Worm (Caenorhabditis elegans) whole organism, L4 larva: ENCODE results near the gene W02A2.12.

Experiments used
- F37D6.2 ChIP-seq: sonication (generic microtip); optimal IDR thresholded peaks from 2 replicates; lab custom pipeline; 2016; ENCODE audit warnings: mild to moderate bottlenecking, missing genetic modification characterization, missing compliant biosample characterization
- F44E2.7 ChIP-seq: fragments of 200-800 bp; sonication (Bioruptor generic); IDR thresholded peaks from 2 replicates; pipeline ENCODE4 v2.1.2; 2022; ENCODE audit warnings: missing genetic modification characterization, missing compliant biosample characterization
- T26A8.4 ChIP-seq: fragments of 200-800 bp; sonication (Bioruptor generic); IDR thresholded peaks from 2 replicates; pipeline ENCODE4 v1.3.6; 2022; ENCODE audit warnings: missing genetic modification characterization, missing compliant biosample characterization
- Y48G9A.11 ChIP-seq: fragments of 200-800 bp; sonication (Bioruptor generic); IDR thresholded peaks from 2 replicates; pipeline ENCODE4 v1.3.6; 2022; ENCODE audit warnings: missing genetic modification reagents, missing genetic modification characterization, missing compliant biosample characterization
- aha-1 ChIP-seq: fragments of 150-350 bp; peaks from one replicate; lab custom pipeline; 2014; ENCODE audit warnings: missing biosample characterization, missing genetic modification characterization
- ama-1 ChIP-seq: fragments of 150-350 bp; optimal IDR thresholded peaks from 2 replicates; lab custom pipeline; 2014; ENCODE audit warnings: inconsistent platforms, mixed read lengths
- ceh-28 ChIP-seq: fragments of 150-350 bp; optimal IDR thresholded peaks from 2 replicates; lab custom pipeline; 2014; ENCODE audit warnings: missing biosample characterization, missing genetic modification reagents, missing genetic modification characterization
- ceh-82 ChIP-seq: sonication (generic microtip); optimal IDR thresholded peaks from 2 replicates; lab custom pipeline; 2017; ENCODE audit warnings: missing biosample characterization, missing genetic modification characterization
- ces-1 ChIP-seq: fragments of 150-350 bp; sonication (generic microtip); optimal IDR thresholded peaks from 4 replicates; lab custom pipeline; 2014; ENCODE audit warnings: missing biosample characterization, missing genetic modification reagents, missing genetic modification characterization
- cey-2 ChIP-seq: sonication (generic microtip); optimal IDR thresholded peaks from 3 replicates; lab custom pipeline; 2017; ENCODE audit warnings: missing genetic modification characterization, mild to moderate bottlenecking, missing compliant biosample characterization, antibody characterized with exemption, borderline replicate concordance; ENCODE audit not compliant: insufficient read depth
- ctbp-1 ChIP-seq: fragments of 200-800 bp; sonication (Bioruptor generic); IDR thresholded peaks from 2 replicates; pipeline ENCODE4 v1.3.6; 2022; ENCODE audit warnings: missing genetic modification reagents, missing genetic modification characterization, missing compliant biosample characterization
- daf-12 ChIP-seq: fragments of 150-350 bp; optimal IDR thresholded peaks from 2 replicates; lab custom pipeline; 2014; ENCODE audit warnings: missing biosample characterization, missing genetic modification reagents, missing genetic modification characterization
- dmd-9 ChIP-seq: fragments of 200-800 bp; sonication (Bioruptor generic); IDR thresholded peaks from 2 replicates; pipeline ENCODE4 v1.3.6; 2022; ENCODE audit warnings: missing genetic modification reagents, missing genetic modification characterization, missing compliant biosample characterization
- duxl-1 ChIP-seq: sonication (generic microtip); optimal IDR thresholded peaks from 2 replicates; lab custom pipeline; 2016; ENCODE audit warnings: mild to moderate bottlenecking, missing genetic modification characterization, moderate library complexity, missing compliant biosample characterization; ENCODE audit not compliant: poor library complexity
- dve-1 ChIP-seq: sonication (generic microtip); optimal IDR thresholded peaks from 2 replicates; lab custom pipeline; 2017; ENCODE audit warnings: antibody characterized with exemption, mild to moderate bottlenecking, missing genetic modification characterization, missing compliant biosample characterization; ENCODE audit not compliant: insufficient read depth
- egl-27 ChIP-seq: sonication (generic microtip); optimal IDR thresholded peaks from 3 replicates; lab custom pipeline; 2017; ENCODE audit warnings: missing biosample characterization, missing genetic modification reagents, missing genetic modification characterization
- egl-43 ChIP-seq: fragments of 200-800 bp; sonication (Bioruptor generic); IDR thresholded peaks from 2 replicates; pipeline ENCODE4 v1.3.6; 2022; ENCODE audit warnings: missing genetic modification reagents, missing genetic modification characterization, missing compliant biosample characterization
- fos-1 ChIP-seq: fragments of 150-350 bp; optimal IDR thresholded peaks from 2 replicates; lab custom pipeline; 2014; ENCODE audit warnings: missing biosample characterization, missing genetic modification characterization
- gei-8 ChIP-seq: fragments of 200-800 bp; sonication (Bioruptor generic); optimal IDR thresholded peaks from 2 replicates; lab custom pipeline; 2018; ENCODE audit warnings: mild to moderate bottlenecking, missing genetic modification characterization, missing compliant biosample characterization
- hif-1 ChIP-seq, 2 experiments: sonication (generic microtip); optimal IDR thresholded peaks; 2 replicates each; lab custom pipeline; 2016 to 2017; ENCODE audit warnings: missing compliant biosample characterization in 2 of 2, missing genetic modification characterization in 2 of 2, missing genetic modification reagents in 2 of 2, missing genotype in 2 of 2, mild to moderate bottlenecking in 1 of 2
- hlh-11 ChIP-seq: fragments of 200-800 bp; sonication (Bioruptor generic); optimal IDR thresholded peaks from 2 replicates; lab custom pipeline; 2018; ENCODE audit warnings: mild to moderate bottlenecking, missing genetic modification characterization, missing compliant biosample characterization
- hmg-1.1 ChIP-seq: fragments of 200-800 bp; sonication (Bioruptor generic); IDR thresholded peaks from 2 replicates; pipeline ENCODE4 v1.3.6; 2022; ENCODE audit warnings: missing genetic modification reagents, missing genetic modification characterization, missing compliant biosample characterization
- lim-7 ChIP-seq: fragments of 200-800 bp; sonication (Bioruptor generic); IDR thresholded peaks from 2 replicates; pipeline ENCODE4 v1.3.6; 2022; ENCODE audit warnings: missing genetic modification characterization, missing compliant biosample characterization
- lsy-2 ChIP-seq, 2 experiments: fragments of 150-350 bp in 1 of 2; sonication (generic microtip) in 1 of 2; optimal IDR thresholded peaks; 2 replicates each; lab custom pipeline; 2014 to 2017; ENCODE audit warnings: missing biosample characterization in 2 of 2, missing genetic modification characterization in 2 of 2
- mxl-2 ChIP-seq: fragments of 200-800 bp; sonication (Bioruptor generic); conservative IDR thresholded peaks from 2 replicates; pipeline ENCODE4 v1.3.6; 2022; ENCODE audit warnings: missing genetic modification reagents, missing genetic modification characterization, missing compliant biosample characterization
- nhr-10 ChIP-seq: fragments of 150-350 bp; optimal IDR thresholded peaks from 2 replicates; lab custom pipeline; 2014; ENCODE audit warnings: missing biosample characterization, missing genetic modification characterization
- nhr-111 ChIP-seq: fragments of 200-800 bp; sonication (Bioruptor generic); optimal IDR thresholded peaks from 2 replicates; lab custom pipeline; 2018; ENCODE audit warnings: mild to moderate bottlenecking, missing genetic modification characterization, missing compliant biosample characterization
- nhr-237 ChIP-seq: sonication (generic microtip); optimal IDR thresholded peaks from 2 replicates; lab custom pipeline; 2017; ENCODE audit warnings: missing biosample characterization, missing genetic modification characterization
- nhr-41 ChIP-seq: fragments of 200-800 bp; sonication (Bioruptor generic); IDR thresholded peaks from 2 replicates; pipeline ENCODE4 v1.3.6; 2022; ENCODE audit warnings: missing genetic modification reagents, missing genetic modification characterization, missing compliant biosample characterization
- nhr-42 ChIP-seq: fragments of 200-800 bp; sonication (Bioruptor generic); IDR thresholded peaks from 2 replicates; pipeline ENCODE4 v1.3.6; 2022; ENCODE audit warnings: missing genetic modification characterization, missing compliant biosample characterization
- nhr-76 ChIP-seq: fragments of 150-350 bp; optimal IDR thresholded peaks from 2 replicates; lab custom pipeline; 2014; ENCODE audit warnings: missing biosample characterization, missing genetic modification characterization
- nhr-77 ChIP-seq: fragments of 150-350 bp; optimal IDR thresholded peaks from 2 replicates; lab custom pipeline; 2014; ENCODE audit warnings: missing biosample characterization, missing genetic modification characterization
- rbr-2 ChIP-seq: sonication (generic microtip); optimal IDR thresholded peaks from 2 replicates; lab custom pipeline; 2016; ENCODE audit warnings: missing genotype, missing genetic modification characterization, missing compliant biosample characterization
- sdz-12 ChIP-seq: fragments of 200-800 bp; sonication (Bioruptor generic); optimal IDR thresholded peaks from 2 replicates; lab custom pipeline; 2018; ENCODE audit warnings: mild to moderate bottlenecking, missing genetic modification characterization, missing compliant biosample characterization
- set-16 ChIP-seq: fragments of 200-800 bp; sonication (Bioruptor generic); IDR thresholded peaks from 2 replicates; pipeline ENCODE4 v1.3.6; 2022; ENCODE audit warnings: missing genetic modification reagents, missing genetic modification characterization, missing compliant biosample characterization
- skn-1 ChIP-seq: fragments of 150-350 bp; optimal IDR thresholded peaks from 2 replicates; lab custom pipeline; 2014; ENCODE audit warnings: missing biosample characterization, missing genetic modification characterization
- snpc-4 ChIP-seq: fragments of 150-350 bp; optimal IDR thresholded peaks from 2 replicates; lab custom pipeline; 2014; ENCODE audit warnings: missing biosample characterization, missing genetic modification characterization
- unc-62 ChIP-seq, 3 experiments: fragments of 150-350 bp in 1 of 3; sonication (generic microtip); optimal IDR thresholded peaks in 2 of 3; peaks in 1 of 3; 1 replicate in 1 of 3; 2 replicates in 2 of 3; lab custom pipeline; 2014 to 2017; ENCODE audit warnings: missing biosample characterization in 3 of 3, missing genetic modification characterization in 3 of 3, missing genetic modification reagents in 3 of 3, missing genotype in 1 of 3
- zfp-3 ChIP-seq: fragments of 200-800 bp; sonication (Bioruptor generic); conservative IDR thresholded peaks from 2 replicates; pipeline ENCODE4 v1.3.6; 2022; ENCODE audit warnings: missing genetic modification reagents, missing genetic modification characterization, missing compliant biosample characterization
- ztf-11 ChIP-seq: fragments of 150-350 bp; optimal IDR thresholded peaks from 2 replicates; lab custom pipeline; 2014; ENCODE audit warnings: missing biosample characterization, missing genetic modification characterization
- ztf-7 ChIP-seq: fragments of 150-350 bp; optimal IDR thresholded peaks from 2 replicates; lab custom pipeline; 2014; ENCODE audit warnings: missing biosample characterization, missing genetic modification characterization

Gene W02A2.12

ce11 chrIV:13393246-13393716, 44.6 kb upstream of the W02A2.12 start (continued):
- TF ChIP-seq hlh-11 (tag; lab: Kevin White, UChicago): peak; percentile 91
- no peak for TF ChIP-seq nhr-76 (tag; lab: Kevin White, UChicago)
- TF ChIP-seq ctbp-1 (GFP tag; lab: Robert Waterston, UW): no peak
- no peak for TF ChIP-seq egl-27
- no peak for TF ChIP-seq rbr-2 (tag; lab: Kevin White, UChicago)
- TF ChIP-seq aha-1 (tag; lab: Kevin White, UChicago): peak; percentile 97
- TF ChIP-seq nhr-41: no peak
- no peak for TF ChIP-seq dmd-9
- TF ChIP-seq ces-1: no peak
- TF ChIP-seq lsy-2 (tag; optimal IDR thresholded peaks at IDR 0.05; lab: Kevin White, UChicago): no peak
- TF ChIP-seq nhr-237 (tag; lab: Kevin White, UChicago): no peak
- TF ChIP-seq ceh-28 (tag; lab: Kevin White, UChicago): no peak
- no peak for TF ChIP-seq ama-1 (lab: Kevin White, UChicago)
- peak; percentile 21 for TF ChIP-seq nhr-77 (tag; lab: Kevin White, UChicago)
- TF ChIP-seq ztf-11 (tag; lab: Kevin White, UChicago): no peak
- no peak for TF ChIP-seq nhr-111 (GFP tag; lab: Kevin White, UChicago)
- no peak for TF ChIP-seq duxl-1
- TF ChIP-seq cey-2 (tag; lab: Kevin White, UChicago): peak; percentile 1
- no peak for TF ChIP-seq skn-1 (tag; lab: Kevin White, UChicago)
- no peak for TF ChIP-seq lim-7 (GFP tag; lab: Robert Waterston, UW)
- TF ChIP-seq F44E2.7: no peak
- no peak for TF ChIP-seq mxl-2 (GFP tag; lab: Robert Waterston, UW)

ce11 chrIV:13392230-13392629, 43.6 kb upstream of the W02A2.12 start:
- TF ChIP-seq rbr-2 (tag; lab: Kevin White, UChicago): no peak
- 0 out of 2 replicates have a peak, but pooled peaks have one; percentile 33 for TF ChIP-seq nhr-42 (GFP tag; lab: Robert Waterston, UW)
- no peak for TF ChIP-seq nhr-10
- TF ChIP-seq dve-1: no peak
- 0 out of 2 replicates have a peak, but pooled peaks have one; percentile 35 for TF ChIP-seq lim-7 (GFP tag; lab: Robert Waterston, UW)
- 0 out of 2 replicates have a peak, but pooled peaks have one; percentile 44 for TF ChIP-seq egl-43
- TF ChIP-seq T26A8.4 (GFP tag; lab: Robert Waterston, UW): peak; percentile 46
- peak; percentile 13 for TF ChIP-seq nhr-111 (GFP tag; lab: Kevin White, UChicago)
- peak; percentile 26; the same call in 1 of the 2 replicates for TF ChIP-seq set-16 (GFP tag; lab: Robert Waterston, UW)
- TF ChIP-seq aha-1 (tag; lab: Kevin White, UChicago): peak; percentile 25
- peak; percentile 68 for TF ChIP-seq sdz-12 (GFP tag; lab: Kevin White, UChicago)
- no peak for TF ChIP-seq ctbp-1 (GFP tag; lab: Robert Waterston, UW)
- no peak for TF ChIP-seq hmg-1.1

ce11 chrIV:13390770-13391169, 42.1 kb upstream of the W02A2.12 start:
- TF ChIP-seq F37D6.2: no peak
- peak; percentile 84 for TF ChIP-seq aha-1 (tag; lab: Kevin White, UChicago)
- TF ChIP-seq ctbp-1 (GFP tag; lab: Robert Waterston, UW): 0 out of 2 replicates have a peak, but pooled peaks have one; percentile 12
- TF ChIP-seq ztf-7 (tag; lab: Kevin White, UChicago): no peak
- peak in 1 of 2 experiments; percentile 91 for TF ChIP-seq unc-62 (GFP tag; optimal IDR thresholded peaks at IDR 0.05 in 1 of 2; lab: Kevin White, UChicago)
- TF ChIP-seq unc-62 (tag; optimal IDR thresholded peaks at IDR 0.05; lab: Kevin White, UChicago): no peak
- no peak for TF ChIP-seq zfp-3 (GFP tag; lab: Robert Waterston, UW)
- TF ChIP-seq hif-1 (tag; optimal IDR thresholded peaks at IDR 0.05; lab: Kevin White, UChicago): no peak
- TF ChIP-seq gei-8 (GFP tag; lab: Kevin White, UChicago): peak; percentile 35
- no peak for TF ChIP-seq F44E2.7
- TF ChIP-seq snpc-4 (tag; lab: Kevin White, UChicago): no peak
- TF ChIP-seq Y48G9A.11 (GFP tag; lab: Robert Waterston, UW): no peak
- no peak for TF ChIP-seq ceh-82 (tag; lab: Kevin White, UChicago)
- no peak for TF ChIP-seq cey-2 (tag; lab: Kevin White, UChicago)
- no peak for TF ChIP-seq rbr-2 (tag; lab: Kevin White, UChicago)
- TF ChIP-seq daf-12 (tag; lab: Kevin White, UChicago): no peak
- TF ChIP-seq fos-1 (tag; lab: Kevin White, UChicago): no peak
- no peak for TF ChIP-seq hmg-1.1
